Worm (Caenorhabditis elegans): ENCODE data around the gene K05F6.4.

DNA sequence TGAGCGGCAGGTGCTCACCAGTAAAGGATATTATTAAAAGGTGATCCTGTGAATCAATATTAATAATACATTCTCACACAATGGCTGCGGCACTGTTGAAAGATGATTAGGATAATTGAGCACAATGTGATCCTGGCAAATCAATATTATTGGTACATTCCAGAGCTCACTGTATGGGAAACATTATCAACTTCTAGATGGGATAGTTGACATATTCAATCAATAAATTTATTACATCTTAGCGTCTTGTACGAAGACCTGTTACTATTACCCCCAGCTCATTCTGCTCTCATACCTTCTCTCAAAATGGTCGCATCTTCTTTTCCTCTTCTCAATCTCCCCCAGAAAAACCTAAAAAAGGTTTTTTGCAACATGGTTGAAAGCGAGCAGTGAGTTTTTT lies 24.9 kb downstream of the K05F6.4 start, which contains the start of gene fbxb-49:
- TF ChIP-seq him-1 (tag; optimal IDR thresholded peaks at IDR 0.05) (no peak), W03F9.2 (tag; optimal IDR thresholded peaks at IDR 0.05) (no peak), dao-5 (tag; optimal IDR thresholded peaks at IDR 0.05) (no peak)
